Worm (Caenorhabditis elegans) whole organism, L1 larva: ENCODE data around the gene C14F11.4.

Experiments used
- ceh-82 ChIP-seq, 3 experiments: fragments of 150-350 bp in 1 of 3; sonication (generic microtip) in 2 of 3; optimal IDR thresholded peaks; 2 replicates each; lab custom pipeline; 2014 to 2017; ENCODE audit warnings: missing biosample characterization in 3 of 3, missing genetic modification characterization in 3 of 3
- ces-1 ChIP-seq: fragments of 150-350 bp; optimal IDR thresholded peaks from 2 replicates; lab custom pipeline; 2014; ENCODE audit warnings: missing biosample characterization, missing genetic modification reagents, missing genetic modification characterization
- grh-1 ChIP-seq: fragments of 200-800 bp; sonication (Bioruptor generic); IDR thresholded peaks from 2 replicates; pipeline ENCODE4 v1.3.6; 2022; ENCODE audit warnings: missing genetic modification reagents, missing genetic modification characterization, missing compliant biosample characterization
- lin-39 ChIP-seq: fragments of 150-350 bp; optimal IDR thresholded peaks from 2 replicates; lab custom pipeline; 2014; ENCODE audit warnings: missing biosample characterization, missing genetic modification reagents, missing genetic modification characterization
- lsy-2 ChIP-seq, 2 experiments: fragments of 150-350 bp; optimal IDR thresholded peaks; 2 replicates each; lab custom pipeline; 2014; ENCODE audit warnings: missing biosample characterization in 2 of 2, missing genetic modification characterization in 2 of 2
- nhr-20 ChIP-seq: sonication (generic microtip); optimal IDR thresholded peaks from 2 replicates; lab custom pipeline; 2016; ENCODE audit warnings: mild to moderate bottlenecking, missing genetic modification characterization, missing compliant biosample characterization
- nhr-28 ChIP-seq: fragments of 150-350 bp; optimal IDR thresholded peaks from 2 replicates; lab custom pipeline; 2014; ENCODE audit warnings: missing biosample characterization, missing genetic modification characterization
- nhr-77 ChIP-seq: fragments of 150-350 bp; optimal IDR thresholded peaks from 2 replicates; lab custom pipeline; 2014; ENCODE audit warnings: missing biosample characterization, missing genetic modification characterization
- pqm-1 ChIP-seq: sonication (generic microtip); optimal IDR thresholded peaks from 3 replicates; lab custom pipeline; 2017; ENCODE audit warnings: missing biosample characterization, missing genetic modification characterization
- rnt-1 ChIP-seq: sonication (generic microtip); optimal IDR thresholded peaks from 2 replicates; lab custom pipeline; 2016; ENCODE audit warnings: mild to moderate bottlenecking, missing genetic modification characterization, moderate library complexity, missing compliant biosample characterization
- snpc-4 ChIP-seq: fragments of 150-350 bp; optimal IDR thresholded peaks from 2 replicates; lab custom pipeline; 2014; ENCODE audit warnings: missing biosample characterization, missing genetic modification characterization
- sptf-1 ChIP-seq: fragments of 150-350 bp; optimal IDR thresholded peaks from 2 replicates; lab custom pipeline; 2014; ENCODE audit warnings: missing biosample characterization, missing genetic modification characterization
- sup-37 ChIP-seq: fragments of 200-800 bp; sonication (Bioruptor generic); optimal IDR thresholded peaks from 2 replicates; lab custom pipeline; 2018; ENCODE audit warnings: mild to moderate bottlenecking, missing genetic modification characterization, missing compliant biosample characterization
- unc-62 ChIP-seq: fragments of 150-350 bp; optimal IDR thresholded peaks from 2 replicates; lab custom pipeline; 2014; ENCODE audit warnings: missing biosample characterization, missing genetic modification reagents, missing genetic modification characterization

DNA sequence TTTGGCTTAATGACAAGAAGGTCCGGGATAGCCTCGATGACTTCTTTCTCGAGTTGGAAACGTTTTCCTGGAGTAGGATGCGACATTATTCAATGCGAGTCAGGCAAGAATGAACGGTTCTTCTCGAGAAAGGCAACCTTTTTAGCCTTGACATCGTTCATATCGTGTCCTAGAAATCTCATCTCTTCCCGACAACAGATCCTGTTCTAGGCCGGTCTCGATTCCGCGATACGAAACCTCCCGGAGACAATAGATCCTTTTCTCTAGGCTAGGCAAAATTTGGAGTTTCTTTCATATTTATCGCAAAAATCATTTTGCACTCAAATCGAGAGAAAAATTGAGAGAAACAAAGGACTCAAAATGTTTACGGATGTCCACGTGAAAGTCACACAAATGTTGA is 6.1 kb upstream of the C14F11.4 start, which contains the start of gene rml-3:
- TF ChIP-seq ceh-82 (tag; optimal IDR thresholded peaks at IDR 0.05; lab: Kevin White, UChicago) (no peak), sup-37 (GFP tag; lab: Kevin White, UChicago) (no peak), grh-1 (no peak), nhr-77 (tag; lab: Kevin White, UChicago) (no peak), sptf-1 (tag; lab: Kevin White, UChicago) (no peak), snpc-4 (tag; lab: Kevin White, UChicago) (no peak), lsy-2 (tag; optimal IDR thresholded peaks at IDR 0.05; lab: Kevin White, UChicago) (no peak), unc-62 (GFP tag; lab: Kevin White, UChicago) (no peak), lin-39 (no peak), pqm-1 (no peak), ces-1 (GFP tag; lab: Kevin White, UChicago) (no peak), rnt-1 (no peak), nhr-20 (tag; lab: Kevin White, UChicago) (no peak), nhr-28 (no peak)
